Worm (Caenorhabditis elegans) whole organism, L2 larva: ENCODE results near the gene nhr-168.
A peak's percentile ranks its signal among the peaks of the same experiment; 100 is the strongest.

Experiments used
- C34F6.9 ChIP-seq: fragments of 150-350 bp; optimal IDR thresholded peaks from 2 replicates; lab custom pipeline; 2014; ENCODE audit warnings: missing biosample characterization, missing genetic modification characterization
- F13H6.1 ChIP-seq: sonication (generic microtip); optimal IDR thresholded peaks from 2 replicates; lab custom pipeline; 2016; ENCODE audit warnings: missing genetic modification characterization, missing compliant biosample characterization
- Y55F3AM.14 ChIP-seq: fragments of 200-800 bp; sonication (Bioruptor generic); optimal IDR thresholded peaks from 2 replicates; lab custom pipeline; 2018; ENCODE audit warnings: mild to moderate bottlenecking, missing genetic modification characterization, missing compliant biosample characterization
- alr-1 ChIP-seq: fragments of 150-350 bp; optimal IDR thresholded peaks from 2 replicates; lab custom pipeline; 2014; ENCODE audit warnings: missing biosample characterization, missing genetic modification characterization
- ama-1 ChIP-seq: fragments of 150-350 bp; optimal IDR thresholded peaks from 2 replicates; lab custom pipeline; 2018; ENCODE audit warnings: inconsistent platforms
- blmp-1 ChIP-seq: sonication (generic microtip); optimal IDR thresholded peaks from 2 replicates; lab custom pipeline; 2017; ENCODE audit warnings: missing genetic modification characterization, mild to moderate bottlenecking, missing compliant biosample characterization, antibody characterized with exemption, moderate library complexity; ENCODE audit not compliant: insufficient read depth
- ceh-82 ChIP-seq: fragments of 150-350 bp; optimal IDR thresholded peaks from 2 replicates; lab custom pipeline; 2014; ENCODE audit warnings: missing biosample characterization, missing genetic modification characterization
- crh-2 ChIP-seq: sonication (generic microtip); optimal IDR thresholded peaks from 2 replicates; lab custom pipeline; 2017; ENCODE audit warnings: missing biosample characterization, missing genetic modification characterization
- dmd-4 ChIP-seq: sonication (generic microtip); optimal IDR thresholded peaks from 2 replicates; lab custom pipeline; 2017; ENCODE audit warnings: missing biosample characterization, missing genetic modification characterization
- egl-27 ChIP-seq: sonication (generic microtip); optimal IDR thresholded peaks from 3 replicates; lab custom pipeline; 2017; ENCODE audit warnings: missing biosample characterization, missing genetic modification reagents, missing genetic modification characterization
- elt-1 ChIP-seq: fragments of 150-350 bp; optimal IDR thresholded peaks from 2 replicates; lab custom pipeline; 2014; ENCODE audit warnings: missing biosample characterization, missing genetic modification characterization
- fos-1 ChIP-seq: fragments of 150-350 bp; optimal IDR thresholded peaks from 2 replicates; lab custom pipeline; 2014; ENCODE audit warnings: missing biosample characterization, missing genetic modification characterization
- gmeb-1 ChIP-seq: fragments of 150-350 bp; optimal IDR thresholded peaks from 2 replicates; lab custom pipeline; 2014; ENCODE audit warnings: missing biosample characterization, missing genetic modification characterization
- lin-11 ChIP-seq: fragments of 150-350 bp; sonication (generic microtip); optimal IDR thresholded peaks from 2 replicates; lab custom pipeline; 2014; ENCODE audit warnings: missing biosample characterization, missing genetic modification characterization, inconsistent platforms, mixed read lengths
- lin-39 ChIP-seq: fragments of 150-350 bp; optimal IDR thresholded peaks from 2 replicates; lab custom pipeline; 2014; ENCODE audit warnings: missing biosample characterization, missing genetic modification reagents, missing genetic modification characterization
- lsy-2 ChIP-seq, 2 experiments: fragments of 150-350 bp in 1 of 2; sonication (generic microtip) in 1 of 2; optimal IDR thresholded peaks; 2 replicates each; lab custom pipeline; 2014 to 2017; ENCODE audit warnings: missing biosample characterization in 2 of 2, missing genetic modification characterization in 2 of 2
- mab-5 ChIP-seq: fragments of 150-350 bp; optimal IDR thresholded peaks from 2 replicates; lab custom pipeline; 2014; ENCODE audit warnings: missing biosample characterization, missing genetic modification characterization
- mbf-1 ChIP-seq: sonication (generic microtip); optimal IDR thresholded peaks from 2 replicates; lab custom pipeline; 2017; ENCODE audit warnings: missing biosample characterization, missing genetic modification characterization
- nhr-10 ChIP-seq: sonication (generic microtip); optimal IDR thresholded peaks from 2 replicates; lab custom pipeline; 2017; ENCODE audit warnings: missing biosample characterization, missing genetic modification characterization
- nhr-11 ChIP-seq: fragments of 150-350 bp; optimal IDR thresholded peaks from 2 replicates; lab custom pipeline; 2014; ENCODE audit warnings: missing biosample characterization, missing genetic modification characterization
- nhr-129 ChIP-seq: fragments of 150-350 bp; optimal IDR thresholded peaks from 2 replicates; lab custom pipeline; 2014; ENCODE audit warnings: missing biosample characterization, missing genetic modification characterization
- nhr-23 ChIP-seq: fragments of 150-350 bp; optimal IDR thresholded peaks from 2 replicates; lab custom pipeline; 2014; ENCODE audit warnings: missing biosample characterization, missing genetic modification reagents, missing genetic modification characterization
- nhr-6 ChIP-seq: fragments of 150-350 bp; optimal IDR thresholded peaks from 2 replicates; lab custom pipeline; 2014; ENCODE audit warnings: missing biosample characterization, missing genetic modification characterization
- sma-9 ChIP-seq, 2 experiments: fragments of 150-350 bp in 1 of 2; sonication (generic microtip) in 1 of 2; optimal IDR thresholded peaks; 2 replicates each; lab custom pipeline; 2014 to 2016; ENCODE audit warnings: missing genetic modification characterization in 2 of 2, mild to moderate bottlenecking in 1 of 2, missing biosample characterization in 1 of 2, missing compliant biosample characterization in 1 of 2, missing genetic modification reagents in 1 of 2, moderate library complexity in 1 of 2
- snpc-4 ChIP-seq: fragments of 150-350 bp; optimal IDR thresholded peaks from 2 replicates; lab custom pipeline; 2014; ENCODE audit warnings: missing biosample characterization, missing genetic modification characterization
- ztf-1 ChIP-seq: fragments of 200-800 bp; sonication (Bioruptor generic); conservative IDR thresholded peaks from 2 replicates; pipeline ENCODE4 v1.3.6; 2022; ENCODE audit warnings: missing genetic modification characterization, missing compliant biosample characterization
- ztf-4 ChIP-seq: fragments of 150-350 bp; optimal IDR thresholded peaks from 2 replicates; lab custom pipeline; 2014; ENCODE audit warnings: missing biosample characterization, missing genetic modification characterization

Gene nhr-168

ce11 chrV:13335883-13336419 lies 2.3 kb upstream of the nhr-168 start, which contains the start of gene C50B6.9:
Gene C50B6.9, plus strand, starts transcription at chrV:13336369.
- no peak for TF ChIP-seq egl-27 (tag; lab: Kevin White, UChicago)
- no peak for TF ChIP-seq mbf-1 (tag; lab: Kevin White, UChicago)
- peak; percentile 3 for TF ChIP-seq F13H6.1 (tag; lab: Kevin White, UChicago)
- TF ChIP-seq snpc-4 (tag; lab: Kevin White, UChicago) = no peak
- TF ChIP-seq nhr-11 = no peak
- TF ChIP-seq fos-1 = no peak

ce11 chrV:13334447-13334846 lies 776 bp upstream of the nhr-168 start:
- TF ChIP-seq Y55F3AM.14 (GFP tag; lab: Kevin White, UChicago) (no peak), sma-9 (GFP tag; optimal IDR thresholded peaks at IDR 0.05; lab: Kevin White, UChicago) (peak; percentile 68), sma-9 (tag; optimal IDR thresholded peaks at IDR 0.05; lab: Kevin White, UChicago) (no peak)

ce11 chrV:13330919-13331318 lies 2.8 kb downstream of the nhr-168 start, which contains the start of gene nhr-129:
Gene nhr-129, minus strand, starts transcription at chrV:13331019.
- TF ChIP-seq nhr-6 (tag; lab: Kevin White, UChicago) = no peak
- TF ChIP-seq gmeb-1 (tag; lab: Kevin White, UChicago) = no peak
- TF ChIP-seq ztf-1 (GFP tag; lab: Robert Waterston, UW) = no peak
- no peak for TF ChIP-seq lin-39 (tag; lab: Kevin White, UChicago)
- TF ChIP-seq sma-9 (GFP tag; optimal IDR thresholded peaks at IDR 0.05; lab: Kevin White, UChicago) = no peak
- no peak for TF ChIP-seq sma-9 (tag; optimal IDR thresholded peaks at IDR 0.05; lab: Kevin White, UChicago)
- TF ChIP-seq crh-2 (tag; lab: Kevin White, UChicago) = no peak
- no peak for TF ChIP-seq ztf-4 (tag; lab: Kevin White, UChicago)
- no peak for TF ChIP-seq F13H6.1 (tag; lab: Kevin White, UChicago)
- TF ChIP-seq egl-27 (tag; lab: Kevin White, UChicago) = no peak
- TF ChIP-seq nhr-10 (tag; lab: Kevin White, UChicago) = no peak

- TF ChIP-seq ama-1 (lab: Kevin White, UChicago) (no peak), C34F6.9 (tag; lab: Kevin White, UChicago) (no peak), F13H6.1 (tag; lab: Kevin White, UChicago) (no peak), dmd-4 (no peak), lin-11 (tag; lab: Kevin White, UChicago) (no peak)
- TF ChIP-seq, all 48 proteins: peak for 0
Measured at ce11 chrV:13327463-13327862, 6.2 kb downstream of the nhr-168 start, which contains the start of gene str-37. Gene str-37, plus strand, starts transcription at chrV:13327763.

ce11 chrV:13324933-13325760 lies 8.5 kb downstream of the nhr-168 start, which contains the start of gene C50B6.7:
Gene C50B6.7, minus strand, starts transcription at chrV:13324983.
- TF ChIP-seq nhr-23 (tag; lab: Kevin White, UChicago) = no peak
- TF ChIP-seq blmp-1 = no peak
- peak; percentile 36 for TF ChIP-seq fos-1
- no peak for TF ChIP-seq elt-1
- no peak for TF ChIP-seq nhr-129 (tag; lab: Kevin White, UChicago)
- TF ChIP-seq lsy-2 (tag; optimal IDR thresholded peaks at IDR 0.05; lab: Kevin White, UChicago) = no peak
- no peak for TF ChIP-seq ama-1 (lab: Kevin White, UChicago)
- peak; percentile 1 for TF ChIP-seq sma-9 (GFP tag; optimal IDR thresholded peaks at IDR 0.05; lab: Kevin White, UChicago)
- TF ChIP-seq sma-9 (tag; optimal IDR thresholded peaks at IDR 0.05; lab: Kevin White, UChicago) = no peak
- TF ChIP-seq, all 48 proteins: peak for 2

ce11 chrV:13320676-13321075 lies 13.0 kb downstream of the nhr-168 start, which contains the start of gene srh-15:
Gene srh-15, plus strand, starts transcription at chrV:13320976.
- TF ChIP-seq ceh-82 = no peak
- TF ChIP-seq crh-2 (tag; lab: Kevin White, UChicago) = no peak
- no peak for TF ChIP-seq mab-5 (tag; lab: Kevin White, UChicago)
- TF ChIP-seq alr-1 (tag; lab: Kevin White, UChicago) = no peak
